Fruit fly (Drosophila melanogaster) whole organism, embryonic: Measurements from ENCODE around the gene 5-HT7.
A peak's percentile ranks its signal among the peaks of the same experiment; 100 is the strongest.

Experiments
- ATbp ChIP-seq: fragments of 200-800 bp; sonication (Bioruptor generic); optimal IDR thresholded peaks from 2 replicates; lab custom pipeline; 2017; ENCODE audit warnings: missing biosample characterization, mild to moderate bottlenecking, missing genetic modification characterization, missing genetic modification reagents
- Atf3 ChIP-seq: fragments of 200-800 bp; sonication (Bioruptor generic); optimal IDR thresholded peaks from 3 replicates; lab custom pipeline; 2016; ENCODE audit warnings: missing biosample characterization, missing genetic modification characterization
- CG1024 ChIP-seq: fragments of 200-800 bp; sonication (Bioruptor generic); IDR thresholded peaks from 2 replicates; pipeline ENCODE4 v1.3.6; 2022; ENCODE audit warnings: missing biosample characterization, missing genetic modification characterization
- CG10274 ChIP-seq: fragments of 200-800 bp; sonication (Bioruptor generic); optimal IDR thresholded peaks from 3 replicates; lab custom pipeline; 2017; ENCODE audit warnings: missing biosample characterization, mild to moderate bottlenecking, missing genetic modification characterization
- CG10462 ChIP-seq: fragments of 200-800 bp; sonication (Bioruptor generic); optimal IDR thresholded peaks from 2 replicates; lab custom pipeline; 2016; ENCODE audit warnings: missing biosample characterization, missing genetic modification characterization
- CG12391 ChIP-seq: fragments of 200-800 bp; sonication (Bioruptor generic); optimal IDR thresholded peaks from 3 replicates; lab custom pipeline; 2018; ENCODE audit warnings: missing biosample characterization, mild to moderate bottlenecking, missing genetic modification characterization, moderate library complexity
- CG12769 ChIP-seq: fragments of 200-800 bp; sonication (Bioruptor generic); optimal IDR thresholded peaks from 2 replicates; lab custom pipeline; 2019; ENCODE audit warnings: missing biosample characterization, mild to moderate bottlenecking, missing genetic modification characterization, moderate library complexity
- CG13287 ChIP-seq: fragments of 200-800 bp; sonication (Bioruptor generic); IDR thresholded peaks from 2 replicates; pipeline ENCODE4 v1.3.6; 2022; ENCODE audit warnings: missing biosample characterization, missing genetic modification characterization; ENCODE audit not compliant: partially characterized antibody
- CG13296 ChIP-seq: fragments of 200-800 bp; sonication (Bioruptor generic); optimal IDR thresholded peaks from 3 replicates; lab custom pipeline; 2018; ENCODE audit warnings: missing biosample characterization, mild to moderate bottlenecking, missing genetic modification characterization
- CG15601 ChIP-seq: fragments of 200-800 bp; sonication (Bioruptor generic); optimal IDR thresholded peaks from 3 replicates; lab custom pipeline; 2019; ENCODE audit warnings: missing biosample characterization, mild to moderate bottlenecking, missing genetic modification characterization, moderate library complexity
- CG1602 ChIP-seq: fragments of 200-800 bp; sonication (Bioruptor generic); optimal IDR thresholded peaks from 3 replicates; lab custom pipeline; 2016; ENCODE audit warnings: missing biosample characterization, missing genetic modification characterization
- CG17385 ChIP-seq: fragments of 200-800 bp; sonication (Bioruptor generic); optimal IDR thresholded peaks from 3 replicates; lab custom pipeline; 2018; ENCODE audit warnings: missing biosample characterization, mild to moderate bottlenecking, missing genetic modification characterization
- CG17912 ChIP-seq: fragments of 200-800 bp; sonication (Bioruptor generic); optimal IDR thresholded peaks from 2 replicates; lab custom pipeline; 2018; ENCODE audit warnings: missing biosample characterization, mild to moderate bottlenecking, missing genetic modification characterization
- CG2116 ChIP-seq: fragments of 200-800 bp; sonication (Bioruptor generic); optimal IDR thresholded peaks from 3 replicates; lab custom pipeline; 2018; ENCODE audit warnings: missing biosample characterization, mild to moderate bottlenecking, missing genetic modification characterization
- CG3847 ChIP-seq: fragments of 200-800 bp; sonication (Bioruptor generic); IDR thresholded peaks from 2 replicates; pipeline ENCODE4 v1.3.6; 2022; ENCODE audit warnings: missing biosample characterization, missing genetic modification characterization
- CG4854 ChIP-seq: fragments of 200-800 bp; sonication (Bioruptor generic); optimal IDR thresholded peaks from 2 replicates; lab custom pipeline; 2016; ENCODE audit warnings: missing biosample characterization, missing genetic modification characterization, inconsistent platforms
- CG7372 ChIP-seq: fragments of 200-800 bp; sonication (Bioruptor generic); IDR thresholded peaks from 2 replicates; pipeline ENCODE4 v1.3.6; 2022; ENCODE audit warnings: missing biosample characterization, missing genetic modification characterization
- CrebB ChIP-seq: fragments of 200-800 bp; sonication (Bioruptor generic); optimal IDR thresholded peaks from 3 replicates; lab custom pipeline; 2018; ENCODE audit warnings: missing biosample characterization, mild to moderate bottlenecking, missing genetic modification characterization
- Fer2 ChIP-seq: fragments of 200-800 bp; sonication (Bioruptor generic); optimal IDR thresholded peaks from 2 replicates; lab custom pipeline; 2018; ENCODE audit warnings: missing biosample characterization, mild to moderate bottlenecking, missing genetic modification characterization, moderate library complexity
- GATAe ChIP-seq: fragments of 200-800 bp; sonication (Bioruptor generic); conservative IDR thresholded peaks from 2 replicates; pipeline ENCODE4 v1.3.6; 2022; ENCODE audit warnings: missing biosample characterization, missing genetic modification characterization
- MBD-R2 ChIP-seq: fragments of 200-800 bp; sonication (Bioruptor generic); IDR thresholded peaks from 2 replicates; pipeline ENCODE4 v1.3.6; 2022; ENCODE audit warnings: missing biosample characterization, missing genetic modification characterization
- Max ChIP-seq: fragments of 200-800 bp; sonication (Bioruptor generic); optimal IDR thresholded peaks from 2 replicates; lab custom pipeline; 2016; ENCODE audit warnings: missing biosample characterization, mild to moderate bottlenecking, missing genetic modification characterization
- Oaz ChIP-seq: fragments of 200-800 bp; sonication (Bioruptor generic); IDR thresholded peaks from 2 replicates; pipeline ENCODE4 v1.3.6; 2022; ENCODE audit warnings: missing biosample characterization, missing genetic modification characterization
- Six4 ChIP-seq: fragments of 200-800 bp; sonication (Bioruptor generic); optimal IDR thresholded peaks from 2 replicates; lab custom pipeline; 2016; ENCODE audit warnings: missing biosample characterization, missing genetic modification characterization
- Sox100B ChIP-seq: fragments of 200-800 bp; sonication (Bioruptor generic); optimal IDR thresholded peaks from 3 replicates; lab custom pipeline; 2018; ENCODE audit warnings: missing biosample characterization, mild to moderate bottlenecking, missing genetic modification characterization
- Sox102F ChIP-seq: fragments of 200-800 bp; sonication (Bioruptor generic); optimal IDR thresholded peaks from 2 replicates; lab custom pipeline; 2018; ENCODE audit warnings: missing biosample characterization, mild to moderate bottlenecking, missing genetic modification characterization, moderate library complexity
- Usf ChIP-seq: fragments of 200-800 bp; sonication (Bioruptor generic); optimal IDR thresholded peaks from 2 replicates; lab custom pipeline; 2017; ENCODE audit warnings: missing genotype, missing biosample characterization, missing genetic modification characterization
- ab ChIP-seq: fragments of 200-800 bp; sonication (Bioruptor generic); optimal IDR thresholded peaks from 2 replicates; lab custom pipeline; 2016; ENCODE audit warnings: missing biosample characterization, missing genetic modification characterization
- ac ChIP-seq: fragments of 200-800 bp; sonication (Bioruptor generic); optimal IDR thresholded peaks from 3 replicates; lab custom pipeline; 2017; ENCODE audit warnings: missing biosample characterization, mild to moderate bottlenecking, missing genetic modification characterization
- al ChIP-seq: fragments of 200-800 bp; sonication (Bioruptor generic); IDR thresholded peaks from 2 replicates; pipeline ENCODE4 v1.3.6; 2022; ENCODE audit warnings: missing biosample characterization, missing genetic modification characterization
- cato ChIP-seq: fragments of 200-800 bp; sonication (Bioruptor generic); optimal IDR thresholded peaks from 2 replicates; lab custom pipeline; 2016; ENCODE audit warnings: missing biosample characterization, missing genetic modification characterization, borderline replicate concordance
- danr ChIP-seq: fragments of 200-800 bp; sonication (Bioruptor generic); IDR thresholded peaks from 2 replicates; pipeline ENCODE4 v1.3.6; 2022; ENCODE audit warnings: missing biosample characterization, missing genetic modification characterization
- ems ChIP-seq: fragments of 200-800 bp; sonication (Bioruptor generic); optimal IDR thresholded peaks from 3 replicates; lab custom pipeline; 2016; ENCODE audit warnings: missing biosample characterization, missing genetic modification characterization
- en ChIP-seq: fragments of 200-800 bp; sonication (Bioruptor generic); optimal IDR thresholded peaks from 2 replicates; lab custom pipeline; 2016; ENCODE audit warnings: missing biosample characterization, missing genetic modification characterization
- grau ChIP-seq: fragments of 200-800 bp; optimal IDR thresholded peaks from 3 replicates; lab custom pipeline; 2019; ENCODE audit warnings: missing biosample characterization, mild to moderate bottlenecking, missing genetic modification characterization, moderate library complexity
- ind ChIP-seq: fragments of 200-800 bp; sonication (Bioruptor generic); optimal IDR thresholded peaks from 3 replicates; lab custom pipeline; 2016; ENCODE audit warnings: missing biosample characterization, missing genetic modification characterization
- ken ChIP-seq: fragments of 200-800 bp; sonication (Bioruptor generic); IDR thresholded peaks from 3 replicates; pipeline ENCODE4 v1.3.6; 2022; ENCODE audit warnings: missing biosample characterization, missing genetic modification characterization
- mld ChIP-seq: fragments of 200-800 bp; sonication (Bioruptor generic); IDR thresholded peaks from 3 replicates; pipeline ENCODE4 v1.3.6; 2022; ENCODE audit warnings: missing biosample characterization, missing genetic modification characterization; ENCODE audit not compliant: partially characterized antibody
- rib ChIP-seq: fragments of 200-800 bp; sonication (Bioruptor generic); IDR thresholded peaks from 2 replicates; pipeline ENCODE4 v1.3.6; 2022; ENCODE audit warnings: missing biosample characterization, missing genetic modification characterization
- seq ChIP-seq: fragments of 200-800 bp; sonication (Bioruptor generic); IDR thresholded peaks from 2 replicates; pipeline ENCODE4 v1.3.6; 2022; ENCODE audit warnings: missing biosample characterization, missing genetic modification characterization
- slou ChIP-seq: fragments of 200-800 bp; sonication (Bioruptor generic); optimal IDR thresholded peaks from 3 replicates; lab custom pipeline; 2016; ENCODE audit warnings: missing biosample characterization, missing genetic modification characterization
- stc ChIP-seq: fragments of 200-800 bp; sonication (Bioruptor generic); IDR thresholded peaks from 2 replicates; pipeline ENCODE4 v1.3.6; 2022; ENCODE audit warnings: missing biosample characterization, missing genetic modification characterization
- tin ChIP-seq: fragments of 200-800 bp; sonication (Bioruptor generic); optimal IDR thresholded peaks from 3 replicates; lab custom pipeline; 2016; ENCODE audit warnings: missing biosample characterization, missing genetic modification characterization
- trem ChIP-seq: fragments of 200-800 bp; optimal IDR thresholded peaks from 3 replicates; lab custom pipeline; 2019; ENCODE audit warnings: missing biosample characterization, mild to moderate bottlenecking, missing genetic modification characterization, moderate library complexity
- zfh1 ChIP-seq: fragments of 200-800 bp; sonication (Bioruptor generic); IDR thresholded peaks from 3 replicates; pipeline ENCODE4 v1.3.6; 2022; ENCODE audit warnings: missing biosample characterization, missing genetic modification characterization

5-HT7 gene

dm6 chr3R:31059807-31060707, 43.4 kb upstream of the 5-HT7 start (continued):
- no peak for TF ChIP-seq Usf
- no peak for TF ChIP-seq CG12391 (tag; lab: Kevin White, UChicago)
- TF ChIP-seq CG15601 (tag; lab: Kevin White, UChicago) = no peak
- TF ChIP-seq ac (GFP tag; lab: Kevin White, UChicago) = no peak
- peak; percentile 9 for TF ChIP-seq trem (tag; lab: Kevin White, UChicago)
- peak; percentile 15 for TF ChIP-seq CG1602 (GFP tag; lab: Kevin White, UChicago)
- TF ChIP-seq, all 482 proteins: peak for 174

DNA sequence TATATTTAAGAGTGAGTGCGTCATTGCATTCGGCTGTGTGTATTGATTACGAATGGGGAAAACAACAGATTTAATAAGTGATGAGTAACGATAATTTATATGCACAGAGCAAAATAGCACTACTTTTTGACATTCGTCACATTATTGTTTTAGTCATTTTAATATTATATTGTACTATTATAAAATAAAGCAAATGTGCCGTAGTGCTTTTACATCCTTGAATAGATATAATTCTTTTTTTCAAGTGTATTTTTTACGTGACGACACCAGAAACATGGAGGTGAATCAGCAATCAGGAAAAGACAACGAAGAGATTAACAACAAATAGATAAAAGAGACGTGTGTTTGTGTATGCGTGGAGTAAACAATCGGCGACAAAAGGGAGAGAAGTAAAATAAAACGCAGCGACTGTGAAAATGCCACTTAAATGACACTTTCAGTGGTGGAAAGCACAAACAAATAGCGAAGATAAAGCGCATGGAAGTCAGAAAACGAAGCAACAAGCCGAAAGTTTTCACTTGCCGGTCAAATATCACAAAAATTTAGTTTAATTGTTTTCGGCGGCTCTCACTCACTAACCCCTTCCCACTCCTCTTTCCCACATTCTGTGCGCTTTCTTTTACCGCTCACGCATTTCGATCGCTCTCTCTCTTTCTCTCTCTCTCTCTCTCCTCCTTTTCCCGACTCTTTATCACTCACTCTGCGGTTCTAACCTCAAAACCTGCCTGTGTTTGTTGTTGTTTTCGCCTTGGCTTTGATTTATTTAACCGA, 42.5 kb upstream of the 5-HT7 start:
- TF ChIP-seq seq (GFP tag; lab: Robert Waterston, UW) (peak; percentile 73), CG7372 (GFP tag; lab: Robert Waterston, UW) (peak; percentile 71), Sox102F (GFP tag; lab: Kevin White, UChicago) (peak; percentile 92), ems (peak; percentile 8), CG2116 (peak; percentile 39), ind (GFP tag; lab: Kevin White, UChicago) (peak; percentile 82), CG3847 (GFP tag; lab: Robert Waterston, UW) (peak; percentile 66), CG10462 (GFP tag; lab: Kevin White, UChicago) (peak; percentile 46), mld (GFP tag; lab: Robert Waterston, UW) (no peak), CG17912 (GFP tag; lab: Kevin White, UChicago) (peak; percentile 68), MBD-R2 (GFP tag; lab: Robert Waterston, UW) (peak; percentile 40; the same call in 1 of the 2 replicates), Six4 (GFP tag; lab: Kevin White, UChicago) (peak; percentile 57), slou (GFP tag; lab: Kevin White, UChicago) (peak; percentile 17), ab (GFP tag; lab: Kevin White, UChicago) (no peak), CG1024 (GFP tag; lab: Robert Waterston, UW) (peak; percentile 72), CG17385 (peak; percentile 70), al (GFP tag; lab: Robert Waterston, UW) (peak; percentile 36; the same call in 1 of the 2 replicates), CG12769 (peak; percentile 53), danr (peak; percentile 66; the same call in 1 of the 2 replicates), CG4854 (GFP tag; lab: Kevin White, UChicago) (peak; percentile 20), Max (GFP tag; lab: Kevin White, UChicago) (peak; percentile 76), CG13287 (no peak), cato (GFP tag; lab: Kevin White, UChicago) (peak; percentile 52), CG10274 (GFP tag; lab: Kevin White, UChicago) (peak; percentile 30), CG13296 (GFP tag; lab: Kevin White, UChicago) (peak; percentile 60), CrebB (tag; lab: Kevin White, UChicago) (peak; percentile 30), ATbp (GFP tag; lab: Kevin White, UChicago) (peak; percentile 88), grau (tag; lab: Kevin White, UChicago) (peak; percentile 81), en (GFP tag; lab: Kevin White, UChicago) (no peak), Sox100B (GFP tag; lab: Kevin White, UChicago) (peak; percentile 95), Atf3 (GFP tag; lab: Kevin White, UChicago) (no peak), Oaz (GFP tag; lab: Robert Waterston, UW) (no peak), tin (GFP tag; lab: Kevin White, UChicago) (peak; percentile 81), ken (GFP tag; lab: Robert Waterston, UW) (peak; percentile 73; the same call in 2 of the 3 replicates), GATAe (GFP tag; lab: Robert Waterston, UW) (no peak; the same call in 1 of the 2 replicates), Fer2 (tag; lab: Kevin White, UChicago) (peak; percentile 54), zfh1 (GFP tag; lab: Robert Waterston, UW) (peak; percentile 83), rib (GFP tag; lab: Robert Waterston, UW) (peak; percentile 61; the same call in 1 of the 2 replicates), stc (GFP tag; lab: Robert Waterston, UW) (peak; percentile 83)
